Worm (Caenorhabditis elegans): ENCODE data around the gene col-166.

DNA sequence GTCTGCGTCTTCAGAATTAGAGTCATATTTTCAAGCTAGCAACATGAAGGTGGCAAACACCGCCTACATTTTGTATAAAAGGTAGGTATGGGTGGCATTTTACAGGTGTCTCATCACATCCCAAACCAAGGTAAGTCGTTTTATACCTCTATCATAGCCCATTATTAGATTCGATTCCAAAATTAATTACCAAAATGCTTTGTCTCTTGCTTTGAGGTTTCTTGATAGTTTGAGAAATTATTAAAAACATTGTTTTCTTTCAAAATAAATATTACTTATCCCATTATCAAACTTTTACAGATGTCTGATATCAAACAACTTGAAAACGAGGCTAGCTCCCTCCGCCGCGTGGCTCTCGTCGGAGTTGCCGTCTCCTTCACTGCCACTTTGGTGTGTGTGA lies 46.3 kb downstream of the col-166 start, which contains the start of gene col-168:
- no peak for TF ChIP-seq dpl-1 (GFP tag; optimal IDR thresholded peaks at IDR 0.05)
- no peak for TF ChIP-seq nhr-77 (tag; optimal IDR thresholded peaks at IDR 0.05)
